Fruit fly (Drosophila melanogaster) whole organism: ENCODE data around the gene CG46441.

Experiments used
- CG8478 ChIP-seq: fragments of >200 bp; optimal IDR thresholded peaks from 2 replicates; lab custom pipeline; 2018; ENCODE audit warnings: inconsistent platforms
- Dll ChIP-seq: fragments of >200 bp; optimal IDR thresholded peaks from 2 replicates; lab custom pipeline; 2017
- EcR ChIP-seq, 2 experiments: fragments of >200 bp; optimal IDR thresholded peaks; 2 replicates each; lab custom pipeline; 2017; ENCODE audit warnings: missing biosample characterization in 2 of 2, missing genetic modification characterization in 2 of 2, missing genetic modification reagents in 2 of 2
- pan ChIP-seq: fragments of >200 bp; optimal IDR thresholded peaks from 2 replicates; lab custom pipeline; 2017
- psq ChIP-seq: fragments of >200 bp; optimal IDR thresholded peaks from 2 replicates; lab custom pipeline; 2017
- usp ChIP-seq: fragments of >200 bp; optimal IDR thresholded peaks from 2 replicates; lab custom pipeline; 2017; ENCODE audit warnings: missing biosample characterization, missing genetic modification characterization, mixed read lengths

DNA sequence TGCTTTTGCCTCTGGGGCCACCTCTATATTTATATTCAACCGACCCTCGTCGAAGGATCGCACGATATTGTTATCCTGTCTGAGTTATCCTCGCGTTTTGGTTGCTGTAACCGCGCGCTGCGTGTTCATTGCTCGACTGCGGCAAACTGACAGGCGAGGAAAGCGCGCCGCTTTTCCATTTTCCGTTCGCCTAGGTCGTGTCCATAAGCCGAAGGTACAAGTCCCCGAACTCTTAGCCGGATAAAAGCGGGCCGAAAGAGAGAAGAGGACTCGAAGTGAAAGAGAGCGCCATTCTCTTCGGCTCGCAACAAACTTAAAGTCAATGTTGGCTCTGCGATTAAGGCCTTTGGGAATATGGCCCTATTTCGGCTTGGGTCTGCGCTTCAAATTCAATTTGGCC lies 17.4 kb downstream of the CG46441 start, which contains the start of gene Gfrl:
- TF ChIP-seq pan (lab: Kevin White, UChicago): no peak
- TF ChIP-seq EcR (GFP tag; optimal IDR thresholded peaks at IDR 0.05; lab: Kevin White, UChicago): no peak
- no peak for TF ChIP-seq CG8478
- TF ChIP-seq usp: no peak
- no peak for TF ChIP-seq Dll (lab: Kevin White, UChicago)
- no peak for TF ChIP-seq psq
